Worm (Caenorhabditis elegans) whole organism, dauer: ENCODE data around the gene hda-5.

Experiments
- unc-62 ChIP-seq: sonication (generic microtip); optimal IDR thresholded peaks from 2 replicates; lab custom pipeline; 2017; ENCODE audit warnings: missing biosample characterization, missing genetic modification reagents, missing genetic modification characterization

Gene hda-5

ce11 chrII:11836554-11837218 lies 37.8 kb downstream of the hda-5 start:
- TF ChIP-seq unc-62 = no peak

- TF ChIP-seq unc-62 = no peak
Observed at ce11 chrII:11838353-11838752, 39.5 kb downstream of the hda-5 start.

ce11 chrII:11839116-11839515 lies 40.3 kb downstream of the hda-5 start:
- TF ChIP-seq unc-62 = no peak

ce11 chrII:11841653-11842052 lies 42.8 kb downstream of the hda-5 start:
- no peak for TF ChIP-seq unc-62

- no peak for TF ChIP-seq unc-62
Observed at ce11 chrII:11842317-11842716, 43.5 kb downstream of the hda-5 start, which contains the start of gene T27D12.1. Gene T27D12.1 (plus strand): TSS chrII:11842617.

- no peak for TF ChIP-seq unc-62
Observed at ce11 chrII:11842766-11843165, 43.9 kb downstream of the hda-5 start.

- no peak for TF ChIP-seq unc-62
Observed at ce11 chrII:11843441-11843840, 44.6 kb downstream of the hda-5 start.

ce11 chrII:11844072-11844471 lies 45.2 kb downstream of the hda-5 start:
- no peak for TF ChIP-seq unc-62

ce11 chrII:11844984-11845383 lies 46.1 kb downstream of the hda-5 start:
- TF ChIP-seq unc-62 = no peak

- no peak for TF ChIP-seq unc-62
Observed at ce11 chrII:11845954-11846353, 47.1 kb downstream of the hda-5 start.

- no peak for TF ChIP-seq unc-62
Observed at ce11 chrII:11849572-11849971, 50.7 kb downstream of the hda-5 start.
